1 fruit fly cellular context compared by ENCODE assay signal in the genomic region with DNA sequence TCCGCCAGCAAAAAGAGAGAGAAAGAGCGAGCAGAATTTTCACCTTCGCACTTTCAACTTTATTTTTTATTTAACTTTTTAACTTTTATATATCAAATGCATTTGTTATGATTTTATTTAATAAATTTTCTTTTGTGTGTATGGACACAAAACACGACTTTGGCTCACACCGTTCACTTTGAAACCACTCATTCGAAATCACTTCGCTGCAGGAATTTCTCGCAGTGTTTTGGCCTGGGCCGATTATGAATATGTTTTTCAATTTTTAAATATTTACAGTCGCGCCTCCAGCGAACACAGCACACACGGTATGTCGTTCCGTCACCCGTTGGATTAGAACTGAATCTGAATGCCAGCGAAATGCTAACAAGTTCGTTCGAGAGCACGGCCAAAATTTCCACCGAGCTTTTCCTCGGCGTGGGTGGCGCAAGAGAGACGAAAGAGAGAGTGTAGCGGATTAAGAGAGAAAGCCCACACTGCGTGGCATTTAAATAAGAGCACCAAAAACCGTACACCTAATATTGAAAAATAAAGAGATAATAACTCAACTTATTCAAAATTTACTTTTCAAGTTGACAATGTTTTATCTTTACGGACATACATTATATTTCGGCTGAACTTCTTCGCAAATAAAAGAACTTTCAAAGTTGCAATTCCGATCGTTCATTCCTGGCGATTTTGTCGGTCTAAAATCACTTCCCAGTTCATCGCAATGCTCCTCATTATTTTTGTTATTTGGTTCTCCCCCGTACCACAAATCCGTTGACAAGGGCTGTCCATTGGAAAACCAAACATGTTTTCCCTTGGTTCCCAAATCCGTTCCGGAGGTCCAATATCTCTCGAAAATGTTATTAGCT.
A peak's percentile ranks its signal among the peaks of the same experiment; 100 is the strongest.
TF ChIP-seq lines count a peak whose summit lies in the region.

A gene (minus strand): TSS at position 402 of the 857 bp plus-strand sequence.

TF ChIP-seq in whole organism, embryonic, 481 proteins besides CTCF, POLR2A, EP300 and RAD21 (continued from another document and continues in another):
- TF ChIP-seq Bteb2 (GFP tag; optimal IDR thresholded peaks at IDR 0.05; lab: Kevin White, UChicago) (peak; percentile 29), maf-S (GFP tag; optimal IDR thresholded peaks at IDR 0.05; lab: Kevin White, UChicago) (no peak), CG12155 (GFP tag; optimal IDR thresholded peaks at IDR 0.05; lab: Kevin White, UChicago) (no peak), lmd (GFP tag; IDR thresholded peaks at IDR 0.05; lab: Robert Waterston, UW) (peak; percentile 56; the same call in 1 of the 2 replicates), ems (GFP tag; optimal IDR thresholded peaks at IDR 0.05; lab: Kevin White, UChicago) (peak; percentile 20), pros (GFP tag; optimal IDR thresholded peaks at IDR 0.05; lab: Kevin White, UChicago) (no peak), gsb-n (tag; optimal IDR thresholded peaks at IDR 0.05; lab: Kevin White, UChicago) (no peak), CG6689 (GFP tag; IDR thresholded peaks at IDR 0.05; lab: Robert Waterston, UW) (0 out of 2 replicates have a peak, but pooled peaks have one; percentile 29), Dll (GFP tag; IDR thresholded peaks at IDR 0.05; lab: Robert Waterston, UW; ENCODE audit: partially characterized antibody) (no peak), Atf3 (GFP tag; optimal IDR thresholded peaks at IDR 0.05; lab: Kevin White, UChicago) (no peak), Chrac-16 (GFP tag; optimal IDR thresholded peaks at IDR 0.05; lab: Kevin White, UChicago) (no peak), CG11247 (GFP tag; IDR thresholded peaks at IDR 0.05; lab: Robert Waterston, UW) (peak; percentile 58), crc (GFP tag; optimal IDR thresholded peaks at IDR 0.05; lab: Kevin White, UChicago) (no peak), CG15011 (GFP tag; optimal IDR thresholded peaks at IDR 0.05; lab: Kevin White, UChicago) (no peak), CG6854 (GFP tag; optimal IDR thresholded peaks at IDR 0.05; lab: Kevin White, UChicago) (peak; percentile 51), Xrp1 (GFP tag; IDR thresholded peaks at IDR 0.05; lab: Robert Waterston, UW) (peak; percentile 57), gsb (GFP tag; IDR thresholded peaks at IDR 0.05; lab: Robert Waterston, UW) (peak; percentile 29; the same call in 1 of the 2 replicates), CG1647 (GFP tag; optimal IDR thresholded peaks at IDR 0.05; lab: Kevin White, UChicago) (peak; percentile 23), cwo (GFP tag; optimal IDR thresholded peaks at IDR 0.05; lab: Kevin White, UChicago) (peak; percentile 49), peb (GFP tag; IDR thresholded peaks at IDR 0.05; lab: Robert Waterston, UW) (no peak), CG14050 (GFP tag; IDR thresholded peaks at IDR 0.05; lab: Robert Waterston, UW) (peak; percentile 46; the same call in 2 of the 3 replicates), CG11456 (GFP tag; IDR thresholded peaks at IDR 0.05; lab: Robert Waterston, UW) (peak; percentile 72), al (GFP tag; IDR thresholded peaks at IDR 0.05; lab: Robert Waterston, UW) (0 out of 2 replicates have a peak, but pooled peaks have one; percentile 37), lola (GFP tag; optimal IDR thresholded peaks at IDR 0.05; lab: Kevin White, UChicago) (no peak), CG1529 (GFP tag; optimal IDR thresholded peaks at IDR 0.05; lab: Kevin White, UChicago) (no peak), ro (GFP tag; IDR thresholded peaks at IDR 0.05; lab: Robert Waterston, UW) (no peak), slou (GFP tag; optimal IDR thresholded peaks at IDR 0.05; lab: Kevin White, UChicago) (no peak), CG8388 (GFP tag; optimal IDR thresholded peaks at IDR 0.05; lab: Kevin White, UChicago) (no peak), C15 (GFP tag; IDR thresholded peaks at IDR 0.05; lab: Robert Waterston, UW) (peak; percentile 46; the same call in 1 of the 3 replicates), so (GFP tag; IDR thresholded peaks at IDR 0.05; lab: Robert Waterston, UW) (0 out of 3 replicates have a peak, but pooled peaks have one; percentile 22), Ets65A (GFP tag; lab: Kevin White, UChicago) (peak; percentile 71), Sox100B (GFP tag; optimal IDR thresholded peaks at IDR 0.05; lab: Kevin White, UChicago) (no peak), Camta (GFP tag; optimal IDR thresholded peaks at IDR 0.05; lab: Kevin White, UChicago) (no peak), mirr (GFP tag; optimal IDR thresholded peaks at IDR 0.05; lab: Kevin White, UChicago) (no peak), fd3F (GFP tag; optimal IDR thresholded peaks at IDR 0.05; lab: Kevin White, UChicago) (peak; percentile 49), dimm (GFP tag; IDR thresholded peaks at IDR 0.05; lab: Robert Waterston, UW) (no peak), run (tag; optimal IDR thresholded peaks at IDR 0.05; lab: Kevin White, UChicago) (peak; percentile 17), Mrtf (GFP tag; IDR thresholded peaks at IDR 0.05; lab: Robert Waterston, UW) (peak; percentile 67; the same call in 1 of the 3 replicates), cad (GFP tag; optimal IDR thresholded peaks at IDR 0.05; lab: Kevin White, UChicago) (no peak), CG3163 (GFP tag; optimal IDR thresholded peaks at IDR 0.05; lab: Kevin White, UChicago) (peak; percentile 96), Sin3A (optimal IDR thresholded peaks at IDR 0.05; lab: Kevin White, UChicago) (no peak), danr (GFP tag; IDR thresholded peaks at IDR 0.05; lab: Robert Waterston, UW) (no peak), sug (tag; optimal IDR thresholded peaks at IDR 0.05; lab: Kevin White, UChicago) (peak; percentile 37), CG12219 (GFP tag; optimal IDR thresholded peaks at IDR 0.05; lab: Kevin White, UChicago) (no peak), her (GFP tag; optimal IDR thresholded peaks at IDR 0.05; lab: Kevin White, UChicago) (no peak), CG4820 (GFP tag; optimal IDR thresholded peaks at IDR 0.05; lab: Kevin White, UChicago) (peak; percentile 25), caup (GFP tag; optimal IDR thresholded peaks at IDR 0.05; lab: Kevin White, UChicago; ENCODE audit: severe bottlenecking) (peak; percentile 70), seq (GFP tag; IDR thresholded peaks at IDR 0.05; lab: Robert Waterston, UW) (peak; percentile 53; the same call in 1 of the 2 replicates), CG15479 (GFP tag; optimal IDR thresholded peaks at IDR 0.05; lab: Kevin White, UChicago) (no peak), CG7271 (tag; optimal IDR thresholded peaks at IDR 0.05; lab: Kevin White, UChicago) (no peak), prd (optimal IDR thresholded peaks at IDR 0.05; lab: Kevin White, UChicago) (no peak), prd (GFP tag; IDR thresholded peaks at IDR 0.05; lab: Robert Waterston, UW) (no peak; the same call in none of the 3 replicates), lov (optimal IDR thresholded peaks at IDR 0.05; lab: Kevin White, UChicago) (no peak), lov (GFP tag; IDR thresholded peaks at IDR 0.05; lab: Robert Waterston, UW) (no peak), mam (GFP tag; optimal IDR thresholded peaks at IDR 0.05; lab: Kevin White, UChicago) (peak; percentile 44), unpg (GFP tag; optimal IDR thresholded peaks at IDR 0.05; lab: Kevin White, UChicago) (peak; percentile 66), sob (GFP tag; IDR thresholded peaks at IDR 0.05; lab: Robert Waterston, UW) (peak; percentile 71), CrebB (tag; optimal IDR thresholded peaks at IDR 0.05; lab: Kevin White, UChicago) (no peak), CG16779 (GFP tag; IDR thresholded peaks at IDR 0.05; lab: Robert Waterston, UW) (0 out of 2 replicates have a peak, but pooled peaks have one; percentile 63), Vsx1 (GFP tag; optimal IDR thresholded peaks at IDR 0.05; lab: Kevin White, UChicago) (no peak), CG31388 (GFP tag; optimal IDR thresholded peaks at IDR 0.05; lab: Kevin White, UChicago) (no peak), Lpt (GFP tag; optimal IDR thresholded peaks at IDR 0.05; lab: Kevin White, UChicago) (no peak), CG8359 (GFP tag; optimal IDR thresholded peaks at IDR 0.05; lab: Kevin White, UChicago; ENCODE audit: borderline replicate concordance) (no peak), Nf-YC (tag; optimal IDR thresholded peaks at IDR 0.05; lab: Kevin White, UChicago) (peak; percentile 1), sqz (GFP tag; optimal IDR thresholded peaks at IDR 0.05; lab: Kevin White, UChicago) (no peak), CG1602 (GFP tag; optimal IDR thresholded peaks at IDR 0.05; lab: Kevin White, UChicago) (no peak), bab2 (GFP tag; optimal IDR thresholded peaks at IDR 0.05; lab: Kevin White, UChicago) (peak; percentile 33), CG34224 (GFP tag; IDR thresholded peaks at IDR 0.05; lab: Robert Waterston, UW; ENCODE audit: partially characterized antibody) (no peak), CG14014 (GFP tag; IDR thresholded peaks at IDR 0.05; lab: Robert Waterston, UW) (peak; percentile 64; the same call in 1 of the 2 replicates), wor (GFP tag; IDR thresholded peaks at IDR 0.05; lab: Robert Waterston, UW) (no peak), D (optimal IDR thresholded peaks at IDR 0.05; lab: Kevin White, UChicago) (no peak), D (GFP tag; optimal IDR thresholded peaks at IDR 0.05; lab: Kevin White, UChicago) (no peak), abd-A (tag; optimal IDR thresholded peaks at IDR 0.05; lab: Kevin White, UChicago) (peak; percentile 81), CG18599 (GFP tag; optimal IDR thresholded peaks at IDR 0.05; lab: Kevin White, UChicago) (peak; percentile 85), YL-1 (GFP tag; optimal IDR thresholded peaks at IDR 0.05; lab: Kevin White, UChicago) (no peak), CG10431 (GFP tag; optimal IDR thresholded peaks at IDR 0.05; lab: Kevin White, UChicago) (no peak), ci (GFP tag; IDR thresholded peaks at IDR 0.05; lab: Robert Waterston, UW) (peak; percentile 68; the same call in 1 of the 3 replicates), gce (GFP tag; IDR thresholded peaks at IDR 0.05; lab: Robert Waterston, UW) (no peak), pzg (GFP tag; optimal IDR thresholded peaks at IDR 0.05; lab: Kevin White, UChicago) (no peak), CG17186 (GFP tag; optimal IDR thresholded peaks at IDR 0.05; lab: Kevin White, UChicago) (no peak), CG13123 (GFP tag; optimal IDR thresholded peaks at IDR 0.05; lab: Kevin White, UChicago) (peak; percentile 5), CG9609 (GFP tag; optimal IDR thresholded peaks at IDR 0.05; lab: Kevin White, UChicago) (no peak), emc (GFP tag; optimal IDR thresholded peaks at IDR 0.05; lab: Kevin White, UChicago) (no peak), CG2712 (tag; optimal IDR thresholded peaks at IDR 0.05; lab: Kevin White, UChicago) (peak; percentile 40), CG7372 (GFP tag; IDR thresholded peaks at IDR 0.05; lab: Robert Waterston, UW) (peak; percentile 51), ssp (GFP tag; IDR thresholded peaks at IDR 0.05; lab: Robert Waterston, UW) (0 out of 2 replicates have a peak, but pooled peaks have one; percentile 20), CG17829 (tag; optimal IDR thresholded peaks at IDR 0.05; lab: Kevin White, UChicago) (no peak), CG7786 (GFP tag; optimal IDR thresholded peaks at IDR 0.05; lab: Kevin White, UChicago) (peak; percentile 13), zen (tag; optimal IDR thresholded peaks at IDR 0.05; lab: Kevin White, UChicago) (no peak), CG7963 (GFP tag; IDR thresholded peaks at IDR 0.05; lab: Robert Waterston, UW; ENCODE audit: partially characterized antibody) (no peak), fru (optimal IDR thresholded peaks at IDR 0.05; lab: Kevin White, UChicago) (no peak), Med (GFP tag; lab: Kevin White, UChicago) (peak; percentile 94), CG11085 (GFP tag; IDR thresholded peaks at IDR 0.05; lab: Robert Waterston, UW) (no peak), sima (GFP tag; optimal IDR thresholded peaks at IDR 0.05; lab: Kevin White, UChicago) (no peak), Hmx (GFP tag; optimal IDR thresholded peaks at IDR 0.05; lab: Kevin White, UChicago) (no peak), Gsc (GFP tag; IDR thresholded peaks at IDR 0.05; lab: Robert Waterston, UW) (no peak), CG12659 (GFP tag; optimal IDR thresholded peaks at IDR 0.05; lab: Kevin White, UChicago) (peak; percentile 39), CG2199 (GFP tag; IDR thresholded peaks at IDR 0.05; lab: Robert Waterston, UW) (no peak; the same call in 2 of the 3 replicates), Rfx (GFP tag; IDR thresholded peaks at IDR 0.05; lab: Robert Waterston, UW) (peak; percentile 73), Dad (GFP tag; optimal IDR thresholded peaks at IDR 0.05; lab: Kevin White, UChicago) (no peak), vvl (GFP tag; IDR thresholded peaks at IDR 0.05; lab: Robert Waterston, UW) (peak; percentile 76), Ada2b (GFP tag; IDR thresholded peaks at IDR 0.05; lab: Robert Waterston, UW) (peak; percentile 55; the same call in 1 of the 2 replicates), Meics (GFP tag; optimal IDR thresholded peaks at IDR 0.05; lab: Kevin White, UChicago) (peak; percentile 77), ham (GFP tag; IDR thresholded peaks at IDR 0.05; lab: Robert Waterston, UW) (no peak), Hr51 (GFP tag; optimal IDR thresholded peaks at IDR 0.05; lab: Kevin White, UChicago) (peak; percentile 52 to 62), lab (GFP tag; optimal IDR thresholded peaks at IDR 0.05; lab: Kevin White, UChicago) (peak; percentile 82), CG9215 (GFP tag; IDR thresholded peaks at IDR 0.05; lab: Robert Waterston, UW) (peak; percentile 56), zen2 (GFP tag; IDR thresholded peaks at IDR 0.05; lab: Robert Waterston, UW; ENCODE audit: partially characterized antibody) (no peak; the same call in 1 of the 3 replicates), cas (GFP tag; IDR thresholded peaks at IDR 0.05; lab: Robert Waterston, UW) (no peak), NC2α (GFP tag; optimal IDR thresholded peaks at IDR 0.05; lab: Kevin White, UChicago) (no peak), stc (GFP tag; IDR thresholded peaks at IDR 0.05; lab: Robert Waterston, UW) (peak; percentile 31; the same call in 1 of the 2 replicates), Scr (GFP tag; IDR thresholded peaks at IDR 0.05; lab: Robert Waterston, UW; ENCODE audit: partially characterized antibody) (no peak), CG7556 (GFP tag; optimal IDR thresholded peaks at IDR 0.05; lab: Kevin White, UChicago) (peak; percentile 79), NK7.1 (GFP tag; optimal IDR thresholded peaks at IDR 0.05; lab: Kevin White, UChicago) (no peak), CG33557 (GFP tag; optimal IDR thresholded peaks at IDR 0.05; lab: Kevin White, UChicago) (no peak), sr (GFP tag; IDR thresholded peaks at IDR 0.05; lab: Robert Waterston, UW) (peak; percentile 94), CG11696 (GFP tag; IDR thresholded peaks at IDR 0.05; lab: Robert Waterston, UW) (no peak), CG13296 (GFP tag; optimal IDR thresholded peaks at IDR 0.05; lab: Kevin White, UChicago) (peak; percentile 48), CG11695 (GFP tag; IDR thresholded peaks at IDR 0.05; lab: Robert Waterston, UW) (no peak), CG10274 (GFP tag; optimal IDR thresholded peaks at IDR 0.05; lab: Kevin White, UChicago) (peak; percentile 21), CG10462 (GFP tag; optimal IDR thresholded peaks at IDR 0.05; lab: Kevin White, UChicago) (no peak)
